Fruit fly (Drosophila melanogaster): ENCODE measurements around the gene CG9040.

Gene CG9040

DNA sequence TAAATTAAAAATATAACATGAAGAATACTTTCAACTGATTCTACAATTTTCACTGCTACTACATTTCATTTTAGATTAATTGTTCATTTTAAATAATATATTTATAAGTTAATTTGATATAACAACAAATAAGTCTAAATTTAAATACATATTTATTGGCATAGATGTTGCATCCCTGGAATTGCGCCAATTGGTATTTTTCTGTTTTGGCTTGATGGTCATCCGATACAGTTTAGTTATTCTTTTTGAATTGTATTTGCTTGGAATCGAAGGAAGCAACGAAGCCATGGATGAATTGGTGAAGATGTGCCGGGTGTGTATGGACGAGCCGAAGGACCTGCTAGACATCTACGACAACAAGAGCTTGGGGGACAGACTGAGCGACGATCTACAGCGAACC lies 9.3 kb downstream of the CG9040 start, which contains the start of gene CG17361 (continued):
- TF ChIP-seq Bteb2 (GFP tag; optimal IDR thresholded peaks at IDR 0.05) = no peak

DNA sequence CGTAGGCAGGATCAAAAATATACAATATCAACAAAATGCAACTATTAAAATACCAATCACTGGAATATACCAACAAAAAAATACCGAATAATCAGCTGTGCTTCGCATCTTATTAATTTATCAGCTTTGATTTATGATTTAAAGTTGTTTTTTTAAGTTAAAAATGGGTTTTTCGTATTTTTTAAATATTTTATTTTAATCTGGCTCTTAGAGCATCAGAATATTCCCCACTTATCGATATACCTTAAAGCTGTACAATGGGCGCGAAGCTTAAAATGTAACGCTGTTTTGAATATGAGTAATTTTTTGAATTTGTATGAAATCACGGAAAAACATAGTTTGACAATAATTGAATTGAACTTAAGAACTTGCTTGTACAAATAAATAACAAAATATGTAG lies 11.5 kb downstream of the CG9040 start, which contains the start of gene CG17359:
CG17359 (minus strand) TSS at position 48 of the 400 bp plus-strand sequence.
- TF ChIP-seq BEAF-32 (GFP tag; optimal IDR thresholded peaks at IDR 0.05) = peak; percentile 5
- TF ChIP-seq crp (GFP tag; optimal IDR thresholded peaks at IDR 0.05) = peak in 1 of 2 experiments; percentile 73
- peak; percentile 78 for TF ChIP-seq CG2116 (GFP tag; optimal IDR thresholded peaks at IDR 0.05)
- TF ChIP-seq CG11504 (tag; optimal IDR thresholded peaks at IDR 0.05) = no peak
- no peak for TF ChIP-seq D19A (tag; optimal IDR thresholded peaks at IDR 0.05)
- no peak for TF ChIP-seq CG12299 (tag; optimal IDR thresholded peaks at IDR 0.05)
- peak; percentile 39 for TF ChIP-seq Dp (GFP tag; optimal IDR thresholded peaks at IDR 0.05)
- TF ChIP-seq Sry-δ (GFP tag; optimal IDR thresholded peaks at IDR 0.05) = no peak
- TF ChIP-seq Bteb2 (GFP tag; optimal IDR thresholded peaks at IDR 0.05) = no peak
- TF ChIP-seq E2f2 (GFP tag; IDR thresholded peaks at IDR 0.05) = peak; percentile 63; the same call in 1 of the 2 replicates
- TF ChIP-seq Optix (GFP tag; IDR thresholded peaks at IDR 0.05) = no peak
- TF ChIP-seq stwl (tag; optimal IDR thresholded peaks at IDR 0.05) = peak; percentile 14
- TF ChIP-seq sens (GFP tag) = peak; percentile 59
- no peak for TF ChIP-seq dm (GFP tag; optimal IDR thresholded peaks at IDR 0.05)
- TF ChIP-seq vnd (GFP tag; IDR thresholded peaks at IDR 0.05; ENCODE audit: partially characterized antibody) = no peak
- peak; percentile 18 for TF ChIP-seq gfzf (GFP tag; optimal IDR thresholded peaks at IDR 0.05)

DNA sequence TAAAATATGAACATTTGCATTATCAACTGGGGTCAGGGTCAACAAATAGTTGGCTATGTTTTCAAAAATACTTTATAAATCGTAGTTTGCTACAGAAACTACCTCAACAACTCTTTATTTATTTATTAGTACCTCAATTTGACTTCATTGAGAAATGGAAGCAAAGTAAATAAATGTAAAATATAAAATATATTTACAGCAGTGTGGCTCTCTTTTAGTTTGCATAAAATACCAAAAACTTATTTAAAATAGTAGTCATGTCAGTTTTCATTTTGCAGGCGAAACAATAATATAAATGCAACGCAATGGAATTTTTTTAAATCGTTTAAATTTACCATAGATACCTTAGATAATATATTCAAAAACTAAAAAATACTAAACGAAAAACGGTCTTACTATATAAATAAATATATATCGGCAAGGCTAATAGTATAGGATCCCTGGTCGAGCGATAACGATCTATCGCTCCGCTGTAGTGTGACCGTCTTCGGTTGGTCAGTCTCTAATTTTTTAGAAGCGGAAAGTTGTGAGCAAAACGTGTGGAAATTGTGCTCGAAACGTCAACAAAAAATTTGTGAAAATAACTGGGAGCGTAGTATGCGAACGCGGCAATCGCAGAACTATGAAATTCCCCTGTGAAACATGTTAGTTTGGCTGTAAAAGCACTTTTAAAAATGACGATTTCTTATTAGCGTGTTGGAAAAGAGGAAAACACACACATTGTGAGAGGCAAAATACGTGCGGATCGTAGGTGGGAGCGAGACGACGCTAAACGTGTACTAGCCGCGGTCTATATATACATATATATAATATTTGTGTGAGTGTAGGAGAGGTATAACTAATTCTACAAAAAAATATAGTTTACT lies 14.2 kb downstream of the CG9040 start, which contains the start of the genes Nprl3 and upSET:
Nprl3 (minus strand) TSS at position 223 of the 866 bp plus-strand sequence.
upSET (plus strand) TSS at position 470 of the 866 bp plus-strand sequence.
- no peak for TF ChIP-seq lilli (GFP tag; optimal IDR thresholded peaks at IDR 0.05)
- TF ChIP-seq CG12104 (GFP tag; optimal IDR thresholded peaks at IDR 0.05) = no peak
- TF ChIP-seq Gsc (GFP tag; IDR thresholded peaks at IDR 0.05) = no peak
- no peak for TF ChIP-seq CG6254 (GFP tag; optimal IDR thresholded peaks at IDR 0.05)
- TF ChIP-seq CG12236 (GFP tag; optimal IDR thresholded peaks at IDR 0.05) = no peak
- no peak for TF ChIP-seq repo (GFP tag; optimal IDR thresholded peaks at IDR 0.05)
- TF ChIP-seq ab (GFP tag; optimal IDR thresholded peaks at IDR 0.05) = no peak
- TF ChIP-seq Rfx (GFP tag; IDR thresholded peaks at IDR 0.05) = peak; percentile 38; the same call in 1 of the 2 replicates
- TF ChIP-seq pfk (GFP tag; optimal IDR thresholded peaks at IDR 0.05) = no peak
- TF ChIP-seq stc (GFP tag; IDR thresholded peaks at IDR 0.05) = no peak
- TF ChIP-seq Med (GFP tag) = peak; percentile 81
- TF ChIP-seq CG6765 (GFP tag; optimal IDR thresholded peaks at IDR 0.05) = no peak
- TF ChIP-seq CG2889 (GFP tag; IDR thresholded peaks at IDR 0.05) = no peak
- no peak for TF ChIP-seq dmrt99B (tag; optimal IDR thresholded peaks at IDR 0.05)
- TF ChIP-seq ro (GFP tag; IDR thresholded peaks at IDR 0.05) = no peak
- TF ChIP-seq CG2129 (GFP tag; IDR thresholded peaks at IDR 0.05; ENCODE audit: partially characterized antibody) = peak; percentile 73
- no peak for TF ChIP-seq CG3838 (GFP tag; optimal IDR thresholded peaks at IDR 0.05)
- no peak for TF ChIP-seq HLH3B (GFP tag; IDR thresholded peaks at IDR 0.05)
- TF ChIP-seq CkIIα-i1 (GFP tag; IDR thresholded peaks at IDR 0.05) = no peak
- TF ChIP-seq CG4617 (GFP tag; optimal IDR thresholded peaks at IDR 0.05; ENCODE audit: borderline replicate concordance) = peak; percentile 11
- TF ChIP-seq Asciz (GFP tag; optimal IDR thresholded peaks at IDR 0.05) = peak; percentile 18
- TF ChIP-seq BtbVII (GFP tag; optimal IDR thresholded peaks at IDR 0.05) = no peak
- TF ChIP-seq cato (GFP tag; optimal IDR thresholded peaks at IDR 0.05; ENCODE audit: borderline replicate concordance) = no peak
- TF ChIP-seq kni (GFP tag; optimal IDR thresholded peaks at IDR 0.05) = no peak
- TF ChIP-seq Hey (tag; optimal IDR thresholded peaks at IDR 0.05) = no peak
- no peak for TF ChIP-seq gcm2 (GFP tag; optimal IDR thresholded peaks at IDR 0.05)
- peak; percentile 3 for TF ChIP-seq CTCF (GFP tag; optimal IDR thresholded peaks at IDR 0.05)
- no peak for TF ChIP-seq CG15011 (GFP tag; optimal IDR thresholded peaks at IDR 0.05)
- TF ChIP-seq Opbp (GFP tag; IDR thresholded peaks at IDR 0.05; ENCODE audit: partially characterized antibody) = peak; percentile 93
- no peak for TF ChIP-seq E2f1 (GFP tag; IDR thresholded peaks at IDR 0.05)
- TF ChIP-seq CG2116 (GFP tag; optimal IDR thresholded peaks at IDR 0.05) = peak; percentile 66
